Worm (Caenorhabditis elegans): ENCODE results near the gene dnj-19.

The dnj-19 gene

ce11 chrV:5504807-5505442 lies at the start of gene dnj-19, which contains the start of gene nhr-47:
dnj-19 (minus strand) TSS chrV:5504857.
nhr-47 (plus strand) TSS chrV:5505253.
- peak; percentile 89 for TF ChIP-seq attf-5 (GFP tag; optimal IDR thresholded peaks at IDR 0.05)
- no peak for TF ChIP-seq hrde-1 (tag; optimal IDR thresholded peaks at IDR 0.05; ENCODE audit: borderline replicate concordance)
- TF ChIP-seq ztf-18 (tag; optimal IDR thresholded peaks at IDR 0.05) = peak; percentile 99
- TF ChIP-seq lin-26 (GFP tag; IDR thresholded peaks at IDR 0.05) = peak; percentile 49; the same call in 1 of the 2 replicates
- no peak for TF ChIP-seq snpc-1.1 (tag; optimal IDR thresholded peaks at IDR 0.05; ENCODE audit: insufficient read depth)
- TF ChIP-seq T07F8.4 (tag; optimal IDR thresholded peaks at IDR 0.05) = no peak
- TF ChIP-seq nhr-90 (tag; optimal IDR thresholded peaks at IDR 0.05) = no peak
- TF ChIP-seq dpl-1 (GFP tag; optimal IDR thresholded peaks at IDR 0.05) = peak; percentile 63
- TF ChIP-seq F22D6.2 (tag; optimal IDR thresholded peaks at IDR 0.05) = peak; percentile 62
- peak; percentile 30 for TF ChIP-seq nhr-27 (tag; optimal IDR thresholded peaks at IDR 0.05)
- 0 out of 2 replicates have a peak, but pooled peaks have one; percentile 39 for TF ChIP-seq egl-18 (GFP tag; IDR thresholded peaks at IDR 0.05)
- TF ChIP-seq D2030.7 (GFP tag; IDR thresholded peaks at IDR 0.05) = peak; percentile 84
- TF ChIP-seq C06A6.2 (GFP tag; conservative IDR thresholded peaks at IDR 0.05) = peak; percentile 84
- peak; percentile 95 for TF ChIP-seq nfyb-1 (GFP tag; IDR thresholded peaks at IDR 0.05)
- TF ChIP-seq B0336.3 (GFP tag; IDR thresholded peaks at IDR 0.05) = peak; percentile 95
- TF ChIP-seq mes-4 (tag; optimal IDR thresholded peaks at IDR 0.05) = no peak
- 0 out of 2 replicates have a peak, but pooled peaks have one; percentile 41 for TF ChIP-seq B0019.2 (GFP tag; conservative IDR thresholded peaks at IDR 0.05)
- TF ChIP-seq Y53F4B.3 (GFP tag; IDR thresholded peaks at IDR 0.05) = no peak
- peak; percentile 91 for TF ChIP-seq repo-1 (tag; optimal IDR thresholded peaks at IDR 0.05)
- TF ChIP-seq dox-1 (GFP tag; IDR thresholded peaks at IDR 0.05) = peak; percentile 95
- 0 out of 2 replicates have a peak, but pooled peaks have one; percentile 67 for TF ChIP-seq F39B2.1 (GFP tag; IDR thresholded peaks at IDR 0.05)
- TF ChIP-seq F52B5.7 (tag; optimal IDR thresholded peaks at IDR 0.05) = no peak
- no peak for TF ChIP-seq ceh-79 (tag; optimal IDR thresholded peaks at IDR 0.05)
- TF ChIP-seq atf-7 (tag; optimal IDR thresholded peaks at IDR 0.05) = peak; percentile 87
- TF ChIP-seq pbrm-1 (GFP tag; IDR thresholded peaks at IDR 0.05) = peak; percentile 96
- peak; percentile 42 for TF ChIP-seq snpc-3.4 (tag; optimal IDR thresholded peaks at IDR 0.05)
- no peak for TF ChIP-seq T26A5.8 (tag; optimal IDR thresholded peaks at IDR 0.05)
- peak; percentile 52 for TF ChIP-seq snpc-4 (GFP tag; optimal IDR thresholded peaks at IDR 0.05)
- peak in 3 of 4 experiments; percentile 76 to 84 (median 78) for TF ChIP-seq snpc-4 (tag; optimal IDR thresholded peaks at IDR 0.05)
- TF ChIP-seq Y79H2A.3 (GFP tag; conservative IDR thresholded peaks at IDR 0.05) = no peak
- TF ChIP-seq F10E7.11 (tag; optimal IDR thresholded peaks at IDR 0.05) = no peak
- peak; percentile 42 for TF ChIP-seq zim-3 (tag; optimal IDR thresholded peaks at IDR 0.05)
- TF ChIP-seq madf-8 (GFP tag; conservative IDR thresholded peaks at IDR 0.05) = peak; percentile 75
- peak; percentile 41 for TF ChIP-seq efl-1 (GFP tag; optimal IDR thresholded peaks at IDR 0.05)
- TF ChIP-seq him-1 (tag; optimal IDR thresholded peaks at IDR 0.05) = peak; percentile 36
- TF ChIP-seq chd-7 (tag; optimal IDR thresholded peaks at IDR 0.05) = peak; percentile 83
- peak; percentile 91 for TF ChIP-seq lin-54 (GFP tag; optimal IDR thresholded peaks at IDR 0.05)
- TF ChIP-seq somi-1 (GFP tag; optimal IDR thresholded peaks at IDR 0.05) = peak; percentile 55
- TF ChIP-seq ZK185.1 (tag; optimal IDR thresholded peaks at IDR 0.05; ENCODE audit: poor library complexity, severe bottlenecking) = peak; percentile 75
- TF ChIP-seq let-607 (tag; optimal IDR thresholded peaks at IDR 0.05) = peak; percentile 23 to 86
- no peak for TF ChIP-seq rec-8 (tag; optimal IDR thresholded peaks at IDR 0.05)
- peak; percentile 52 for TF ChIP-seq F23B12.7 (tag; optimal IDR thresholded peaks at IDR 0.05; ENCODE audit: insufficient read depth)
- no peak for TF ChIP-seq ztf-22 (GFP tag; optimal IDR thresholded peaks at IDR 0.05)
- no peak for TF ChIP-seq lag-1 (GFP tag; IDR thresholded peaks at IDR 0.05)
- TF ChIP-seq tbx-9 (tag; optimal IDR thresholded peaks at IDR 0.05; ENCODE audit: borderline replicate concordance) = no peak
- no peak; the same call in 1 of the 2 replicates for TF ChIP-seq aptf-2 (GFP tag; conservative IDR thresholded peaks at IDR 0.05)
